Fruit fly (Drosophila melanogaster) whole organism, pupa: ENCODE results near the gene Cpr76Bd.

Experiments used
- CG10348 ChIP-seq: fragments of 200-800 bp; sonication (Bioruptor generic); IDR thresholded peaks from 2 replicates; pipeline ENCODE4 v1.3.6; 2022; ENCODE audit warnings: missing biosample characterization, missing genetic modification characterization
- CG13204 ChIP-seq: fragments of 200-800 bp; sonication (Bioruptor generic); optimal IDR thresholded peaks from 2 replicates; lab custom pipeline; 2018; ENCODE audit warnings: missing biosample characterization, mild to moderate bottlenecking, missing genetic modification characterization, moderate library complexity
- CG15710 ChIP-seq: fragments of 200-800 bp; sonication (Bioruptor generic); optimal IDR thresholded peaks from 2 replicates; lab custom pipeline; 2018; ENCODE audit warnings: missing biosample characterization, mild to moderate bottlenecking, missing genetic modification characterization, moderate library complexity
- CG32121 ChIP-seq: fragments of 200-800 bp; sonication (Bioruptor generic); IDR thresholded peaks from 2 replicates; pipeline ENCODE4 v1.3.6; 2022; ENCODE audit warnings: missing biosample characterization, missing genetic modification characterization
- CG4496 ChIP-seq: fragments of 200-800 bp; sonication (Bioruptor generic); IDR thresholded peaks from 3 replicates; pipeline ENCODE4 v1.3.6; 2022; ENCODE audit warnings: missing biosample characterization, missing genetic modification characterization
- CG8301 ChIP-seq: fragments of 200-800 bp; sonication (Bioruptor generic); optimal IDR thresholded peaks from 2 replicates; lab custom pipeline; 2018; ENCODE audit warnings: missing biosample characterization, mild to moderate bottlenecking, missing genetic modification characterization
- CG9948 ChIP-seq: fragments of 200-800 bp; sonication (Bioruptor generic); optimal IDR thresholded peaks from 2 replicates; lab custom pipeline; 2018; ENCODE audit warnings: missing biosample characterization, mild to moderate bottlenecking, missing genetic modification characterization, moderate library complexity
- D1 ChIP-seq: fragments of 200-800 bp; sonication (Bioruptor generic); optimal IDR thresholded peaks from 2 replicates; lab custom pipeline; 2018; ENCODE audit warnings: missing biosample characterization, mild to moderate bottlenecking, missing genetic modification characterization, moderate library complexity
- EcR ChIP-seq: fragments of 200-800 bp; sonication (Bioruptor generic); optimal IDR thresholded peaks from 3 replicates; lab custom pipeline; 2019; ENCODE audit warnings: missing biosample characterization, missing genetic modification characterization, mild to moderate bottlenecking, moderate library complexity, missing genetic modification reagents
- Ets98B ChIP-seq: fragments of 200-800 bp; sonication (Bioruptor generic); IDR thresholded peaks from 2 replicates; pipeline ENCODE4 v1.3.6; 2022; ENCODE audit warnings: missing biosample characterization, missing genetic modification characterization
- Pif1A ChIP-seq: fragments of 200-800 bp; sonication (Bioruptor generic); optimal IDR thresholded peaks from 3 replicates; lab custom pipeline; 2016; ENCODE audit warnings: missing biosample characterization, missing genetic modification characterization
- Pif1B ChIP-seq: fragments of 200-800 bp; sonication (Bioruptor generic); optimal IDR thresholded peaks from 3 replicates; lab custom pipeline; 2016; ENCODE audit warnings: missing biosample characterization, missing genetic modification characterization
- gl ChIP-seq: fragments of 200-800 bp; sonication (Bioruptor generic); optimal IDR thresholded peaks from 2 replicates; lab custom pipeline; 2018; ENCODE audit warnings: missing biosample characterization, mild to moderate bottlenecking, missing genetic modification characterization
- rn ChIP-seq: fragments of 200-800 bp; sonication (Bioruptor generic); IDR thresholded peaks from 2 replicates; pipeline ENCODE4 v1.3.6; 2022; ENCODE audit warnings: missing biosample characterization, missing genetic modification characterization

DNA sequence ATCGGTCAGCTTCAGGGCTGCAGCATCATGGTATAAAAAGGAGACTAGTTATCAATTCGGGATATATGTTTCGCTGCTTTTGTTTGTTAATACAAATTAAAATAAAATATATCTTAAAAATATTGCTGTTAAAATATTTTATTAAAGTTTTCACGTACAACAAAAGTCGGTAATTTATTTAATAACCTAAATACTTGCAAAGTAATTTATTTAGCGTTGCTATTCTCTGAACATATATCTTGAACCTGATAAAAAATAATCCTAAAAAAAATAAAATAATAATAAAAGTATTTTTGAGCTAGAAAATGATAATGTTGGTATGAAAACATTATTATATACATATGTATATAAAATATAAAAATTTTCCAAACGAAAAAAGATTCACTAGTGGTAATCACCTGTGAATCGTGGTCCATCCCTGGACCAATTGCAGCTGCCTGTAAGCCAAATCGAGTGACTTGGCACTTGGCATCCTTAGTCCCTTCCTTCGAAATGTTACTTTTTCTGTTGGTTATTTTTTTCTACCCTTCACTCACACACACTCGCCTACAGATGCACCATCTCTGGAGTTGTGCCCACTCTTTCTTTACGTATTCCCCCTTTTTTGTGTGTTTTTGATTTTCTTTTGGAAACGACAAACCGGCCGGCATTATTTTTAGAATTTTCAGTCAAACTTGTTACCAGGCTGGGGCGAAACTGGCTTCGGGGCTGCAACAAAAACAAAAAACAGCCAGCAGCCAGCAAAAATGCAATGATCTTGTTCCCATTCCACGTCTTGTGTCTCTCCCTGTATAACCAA is 24.9 kb downstream of the Cpr76Bd start:
- TF ChIP-seq D1 (tag; lab: Kevin White, UChicago) (peak; percentile 79), gl (tag; lab: Kevin White, UChicago) (peak; percentile 81), Pif1B (GFP tag; lab: Kevin White, UChicago) (no peak), CG8301 (tag; lab: Kevin White, UChicago) (peak; percentile 14), CG10348 (GFP tag; lab: Robert Waterston, UW) (no peak), CG15710 (tag; lab: Kevin White, UChicago) (peak; percentile 83), Ets98B (GFP tag; lab: Robert Waterston, UW) (no peak), CG13204 (no peak), CG32121 (no peak), EcR (peak; percentile 74), CG9948 (tag; lab: Kevin White, UChicago) (peak; percentile 84), CG4496 (no peak), Pif1A (GFP tag; lab: Kevin White, UChicago) (no peak), rn (no peak)
